Worm (Caenorhabditis elegans) whole organism, young adult: ENCODE measurements around the gene ptr-8.

Source experiments
- B0019.2 ChIP-seq: fragments of 200-800 bp; sonication (Bioruptor generic); conservative IDR thresholded peaks from 2 replicates; pipeline ENCODE4 v1.3.6; 2022; ENCODE audit warnings: missing genetic modification reagents, missing genetic modification characterization, missing compliant biosample characterization
- B0261.1 ChIP-seq: sonication (generic microtip); optimal IDR thresholded peaks from 2 replicates; lab custom pipeline; 2016; ENCODE audit warnings: mild to moderate bottlenecking, missing genetic modification characterization, moderate library complexity, missing compliant biosample characterization
- B0336.3 ChIP-seq: fragments of 200-800 bp; sonication (Bioruptor generic); IDR thresholded peaks from 2 replicates; pipeline ENCODE4 v1.3.6; 2022; ENCODE audit warnings: missing genetic modification characterization, missing compliant biosample characterization
- D2030.7 ChIP-seq: fragments of 200-800 bp; sonication (Bioruptor generic); IDR thresholded peaks from 2 replicates; pipeline ENCODE4 v1.3.6; 2022; ENCODE audit warnings: missing genetic modification reagents, missing genetic modification characterization, missing compliant biosample characterization
- F22D6.2 ChIP-seq: sonication (generic microtip); optimal IDR thresholded peaks from 2 replicates; lab custom pipeline; 2016; ENCODE audit warnings: mild to moderate bottlenecking, missing genetic modification characterization, missing compliant biosample characterization
- F23B12.7 ChIP-seq: sonication (generic microtip); optimal IDR thresholded peaks from 2 replicates; lab custom pipeline; 2017; ENCODE audit warnings: missing genetic modification characterization, mild to moderate bottlenecking, missing compliant biosample characterization, antibody characterized with exemption, moderate library complexity; ENCODE audit not compliant: insufficient read depth
- F52B5.7 ChIP-seq: sonication (generic microtip); optimal IDR thresholded peaks from 2 replicates; lab custom pipeline; 2016; ENCODE audit warnings: mild to moderate bottlenecking, missing genetic modification characterization, missing compliant biosample characterization
- F55B11.4 ChIP-seq: sonication (generic microtip); optimal IDR thresholded peaks from 2 replicates; lab custom pipeline; 2016; ENCODE audit warnings: missing compliant biosample characterization, missing genetic modification characterization, borderline replicate concordance; ENCODE audit not compliant: insufficient read depth
- F57A8.1 ChIP-seq: fragments of 200-800 bp; sonication (Bioruptor generic); optimal IDR thresholded peaks from 2 replicates; lab custom pipeline; 2018; ENCODE audit warnings: mild to moderate bottlenecking, missing genetic modification characterization, moderate library complexity, missing compliant biosample characterization
- T26A5.8 ChIP-seq: sonication (generic microtip); optimal IDR thresholded peaks from 2 replicates; lab custom pipeline; 2016; ENCODE audit warnings: missing genetic modification characterization, missing compliant biosample characterization
- Y53G8AR.9 ChIP-seq: fragments of 200-800 bp; sonication (Bioruptor generic); conservative IDR thresholded peaks from 2 replicates; pipeline ENCODE4 v1.3.6; 2022; ENCODE audit warnings: missing genetic modification reagents, missing genetic modification characterization, missing compliant biosample characterization
- Y67H2A.10 ChIP-seq: fragments of 200-800 bp; sonication (Bioruptor generic); conservative IDR thresholded peaks from 2 replicates; pipeline ENCODE4 v1.3.6; 2022; ENCODE audit warnings: missing genetic modification reagents, missing genetic modification characterization, missing compliant biosample characterization
- Y79H2A.3 ChIP-seq: fragments of 200-800 bp; sonication (Bioruptor generic); conservative IDR thresholded peaks from 2 replicates; pipeline ENCODE4 v1.3.6; 2022; ENCODE audit warnings: missing genetic modification reagents, missing genetic modification characterization, missing compliant biosample characterization
- ZK185.1 ChIP-seq: sonication (generic microtip); optimal IDR thresholded peaks from 2 replicates; lab custom pipeline; 2016; ENCODE audit warnings: mild to moderate bottlenecking, missing genetic modification characterization, missing compliant biosample characterization; ENCODE audit not compliant: poor library complexity, severe bottlenecking
- atf-7 ChIP-seq: sonication (generic microtip); optimal IDR thresholded peaks from 2 replicates; lab custom pipeline; 2017; ENCODE audit warnings: mild to moderate bottlenecking, missing genetic modification characterization, missing compliant biosample characterization
- bed-1 ChIP-seq: fragments of 200-800 bp; sonication (Bioruptor generic); IDR thresholded peaks from 2 replicates; pipeline ENCODE4 v1.3.6; 2022; ENCODE audit warnings: missing genetic modification reagents, missing genetic modification characterization, missing compliant biosample characterization
- bed-2 ChIP-seq: fragments of 200-800 bp; sonication (Bioruptor generic); IDR thresholded peaks from 2 replicates; pipeline ENCODE4 v1.3.6; 2022; ENCODE audit warnings: missing genetic modification reagents, missing genetic modification characterization, missing compliant biosample characterization
- ccch-3 ChIP-seq: fragments of 200-800 bp; sonication (Bioruptor generic); optimal IDR thresholded peaks from 2 replicates; lab custom pipeline; 2018; ENCODE audit warnings: mild to moderate bottlenecking, missing genetic modification characterization, missing compliant biosample characterization
- cebp-2 ChIP-seq: fragments of 200-800 bp; sonication (Bioruptor generic); IDR thresholded peaks from 2 replicates; pipeline ENCODE4 v1.3.6; 2022; ENCODE audit warnings: missing genetic modification characterization, missing compliant biosample characterization
- die-1 ChIP-seq: sonication (generic microtip); optimal IDR thresholded peaks from 2 replicates; lab custom pipeline; 2016; ENCODE audit warnings: missing genotype, mild to moderate bottlenecking, missing genetic modification characterization, missing compliant biosample characterization
- dpl-1 ChIP-seq: fragments of 150-350 bp; optimal IDR thresholded peaks from 2 replicates; lab custom pipeline; 2014; ENCODE audit warnings: missing biosample characterization, missing genetic modification reagents, missing genetic modification characterization
- efl-1 ChIP-seq: fragments of 150-350 bp; optimal IDR thresholded peaks from 2 replicates; lab custom pipeline; 2014; ENCODE audit warnings: missing biosample characterization, missing genetic modification reagents, missing genetic modification characterization
- egl-18 ChIP-seq: fragments of 200-800 bp; sonication (Bioruptor generic); IDR thresholded peaks from 2 replicates; pipeline ENCODE4 v1.3.6; 2022; ENCODE audit warnings: missing genetic modification reagents, missing genetic modification characterization, missing compliant biosample characterization
- egl-44 ChIP-seq: fragments of 200-800 bp; sonication (Bioruptor generic); IDR thresholded peaks from 2 replicates; pipeline ENCODE4 v1.3.6; 2022; ENCODE audit warnings: missing genetic modification reagents, missing genetic modification characterization, missing compliant biosample characterization
- egrh-3 ChIP-seq: fragments of 200-800 bp; sonication (Bioruptor generic); IDR thresholded peaks from 2 replicates; pipeline ENCODE4 v1.3.6; 2022; ENCODE audit warnings: missing genetic modification reagents, missing genetic modification characterization, missing compliant biosample characterization
- ets-4 ChIP-seq: fragments of 200-800 bp; sonication (Bioruptor generic); optimal IDR thresholded peaks from 2 replicates; lab custom pipeline; 2018; ENCODE audit warnings: mild to moderate bottlenecking, missing genetic modification characterization, missing compliant biosample characterization
- him-1 ChIP-seq: sonication (generic microtip); optimal IDR thresholded peaks from 2 replicates; lab custom pipeline; 2016; ENCODE audit warnings: missing genotype, missing genetic modification reagents, missing genetic modification characterization, missing compliant biosample characterization
- hmg-20 ChIP-seq: fragments of 200-800 bp; sonication (Bioruptor generic); IDR thresholded peaks from 2 replicates; pipeline ENCODE4 v1.3.6; 2022; ENCODE audit warnings: missing genetic modification reagents, missing genetic modification characterization, missing compliant biosample characterization
- lin-26 ChIP-seq: fragments of 200-800 bp; sonication (Bioruptor generic); IDR thresholded peaks from 2 replicates; pipeline ENCODE4 v1.3.6; 2022; ENCODE audit warnings: missing genetic modification reagents, missing genetic modification characterization, missing compliant biosample characterization
- lin-35 ChIP-seq, 3 experiments: fragments of 150-350 bp in 2 of 3; sonication (generic microtip) in 1 of 3; optimal IDR thresholded peaks; 2 replicates each; lab custom pipeline; 2014 to 2018; ENCODE audit warnings: missing biosample characterization in 3 of 3, missing genetic modification characterization in 3 of 3, missing genetic modification reagents in 3 of 3
- lin-40 ChIP-seq: sonication (generic microtip); optimal IDR thresholded peaks from 2 replicates; lab custom pipeline; 2016; ENCODE audit warnings: missing genetic modification characterization, mild to moderate bottlenecking, missing compliant biosample characterization, missing genotype, missing genetic modification reagents
- lir-1 ChIP-seq: fragments of 200-800 bp; sonication (Bioruptor generic); conservative IDR thresholded peaks from 2 replicates; pipeline ENCODE4 v1.3.6; 2022; ENCODE audit warnings: missing genetic modification reagents, missing genetic modification characterization, missing compliant biosample characterization
- madf-3 ChIP-seq: fragments of 200-800 bp; sonication (Bioruptor generic); IDR thresholded peaks from 2 replicates; pipeline ENCODE4 v1.3.6; 2022; ENCODE audit warnings: missing genetic modification reagents, missing genetic modification characterization, missing compliant biosample characterization
- madf-6 ChIP-seq: fragments of 200-800 bp; sonication (Bioruptor generic); IDR thresholded peaks from 2 replicates; pipeline ENCODE4 v1.3.6; 2022; ENCODE audit warnings: missing genetic modification reagents, missing genetic modification characterization, missing compliant biosample characterization
- mel-28 ChIP-seq: sonication (generic microtip); optimal IDR thresholded peaks from 2 replicates; lab custom pipeline; 2016; ENCODE audit warnings: borderline replicate concordance, mild to moderate bottlenecking, missing genetic modification characterization, missing compliant biosample characterization
- nfyb-1 ChIP-seq: fragments of 200-800 bp; sonication (Bioruptor generic); IDR thresholded peaks from 2 replicates; pipeline ENCODE4 v1.3.6; 2022; ENCODE audit warnings: missing genetic modification reagents, missing genetic modification characterization, missing compliant biosample characterization
- nhr-120 ChIP-seq: fragments of 200-800 bp; sonication (Bioruptor generic); IDR thresholded peaks from 2 replicates; pipeline ENCODE4 v1.3.6; 2022; ENCODE audit warnings: missing genetic modification characterization, missing compliant biosample characterization
- pha-4 ChIP-seq: fragments of 150-350 bp; sonication (generic microtip); optimal IDR thresholded peaks from 2 replicates; lab custom pipeline; 2014; ENCODE audit warnings: missing biosample characterization, missing genetic modification reagents, missing genetic modification characterization
- snpc-1.1 ChIP-seq: sonication (generic microtip); optimal IDR thresholded peaks from 2 replicates; lab custom pipeline; 2017; ENCODE audit warnings: missing genetic modification characterization, mild to moderate bottlenecking, missing compliant biosample characterization, antibody characterized with exemption, moderate library complexity, missing genotype, missing genetic modification reagents; ENCODE audit not compliant: insufficient read depth
- snpc-4 ChIP-seq, 5 experiments: fragments of 150-350 bp in 1 of 5; sonication (generic microtip) in 4 of 5; optimal IDR thresholded peaks; 2 replicates each; lab custom pipeline; 2014 to 2018; ENCODE audit warnings: missing genetic modification characterization in 5 of 5, missing biosample characterization in 3 of 5, antibody characterized with exemption in 2 of 5, mild to moderate bottlenecking in 2 of 5, missing compliant biosample characterization in 2 of 5, missing genotype in 2 of 5, moderate library complexity in 2 of 5, missing genetic modification reagents in 1 of 5
- tbx-9 ChIP-seq: sonication (generic microtip); optimal IDR thresholded peaks from 2 replicates; lab custom pipeline; 2016; ENCODE audit warnings: borderline replicate concordance, missing genetic modification characterization, inconsistent platforms, missing compliant biosample characterization
- tlf-1 ChIP-seq: fragments of 200-800 bp; sonication (Bioruptor generic); optimal IDR thresholded peaks from 2 replicates; lab custom pipeline; 2018; ENCODE audit warnings: mild to moderate bottlenecking, missing genetic modification characterization, missing compliant biosample characterization
- unc-62 ChIP-seq: fragments of 150-350 bp; optimal IDR thresholded peaks from 2 replicates; lab custom pipeline; 2014; ENCODE audit warnings: missing biosample characterization, missing genetic modification reagents, missing genetic modification characterization
- xnd-1 ChIP-seq: sonication (generic microtip); optimal IDR thresholded peaks from 2 replicates; lab custom pipeline; 2016; ENCODE audit warnings: missing genotype, missing genetic modification reagents, missing genetic modification characterization, missing compliant biosample characterization
- ztf-22 ChIP-seq: fragments of 200-800 bp; sonication (Bioruptor generic); optimal IDR thresholded peaks from 2 replicates; lab custom pipeline; 2018; ENCODE audit warnings: mild to moderate bottlenecking, missing genetic modification characterization, moderate library complexity, missing compliant biosample characterization
- ztf-25 ChIP-seq: fragments of 200-800 bp; sonication (Bioruptor generic); IDR thresholded peaks from 2 replicates; pipeline ENCODE4 v1.3.6; 2022; ENCODE audit warnings: missing genetic modification reagents, missing genetic modification characterization, missing compliant biosample characterization

Gene ptr-8

DNA sequence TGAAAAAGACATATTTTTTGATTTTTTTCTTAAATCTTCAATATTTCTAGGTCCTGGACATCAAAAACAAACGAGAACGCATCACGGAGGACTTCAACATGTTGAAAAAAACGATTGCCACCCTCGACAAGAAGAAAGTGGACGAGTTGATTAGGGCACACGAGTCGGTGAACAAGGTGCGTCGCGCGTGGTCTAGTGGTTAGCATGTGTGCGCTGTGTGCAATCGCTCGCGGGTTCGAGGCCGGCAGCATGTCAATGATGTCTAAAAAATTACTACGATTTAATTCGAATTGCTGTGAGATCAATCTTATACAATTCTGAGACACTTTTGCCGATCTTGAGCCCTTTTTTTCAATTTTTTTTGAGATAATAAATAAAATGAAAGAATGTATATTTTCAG, 49.0 kb upstream of the ptr-8 start (continued):
- TF ChIP-seq Y67H2A.10 (GFP tag; lab: Robert Waterston, UW): 0 out of 2 replicates have a peak, but pooled peaks have one; percentile 18
- TF ChIP-seq hmg-20 (GFP tag; lab: Robert Waterston, UW): peak; percentile 70; the same call in 1 of the 2 replicates
- no peak for TF ChIP-seq dpl-1 (GFP tag; lab: Kevin White, UChicago)
- TF ChIP-seq ets-4 (GFP tag; lab: Kevin White, UChicago): peak; percentile 44
- TF ChIP-seq F57A8.1 (GFP tag; lab: Kevin White, UChicago): peak; percentile 69
- TF ChIP-seq nfyb-1: peak; percentile 91
- peak; percentile 80 for TF ChIP-seq F52B5.7 (tag; lab: Kevin White, UChicago)
- TF ChIP-seq Y53G8AR.9 (GFP tag; lab: Robert Waterston, UW): peak; percentile 88
- peak; percentile 91 for TF ChIP-seq ZK185.1 (tag; lab: Kevin White, UChicago)
- no peak for TF ChIP-seq F55B11.4 (tag; lab: Kevin White, UChicago)
- peak; percentile 30 for TF ChIP-seq efl-1 (GFP tag; lab: Kevin White, UChicago)
- 0 out of 2 replicates have a peak, but pooled peaks have one; percentile 36 for TF ChIP-seq bed-2 (GFP tag; lab: Robert Waterston, UW)
- peak; percentile 80; the same call in 1 of the 2 replicates for TF ChIP-seq ztf-25
- peak; percentile 60 for TF ChIP-seq F22D6.2 (tag; lab: Kevin White, UChicago)
- TF ChIP-seq lin-35 (GFP tag; optimal IDR thresholded peaks at IDR 0.05; lab: Kevin White, UChicago): peak in 1 of 3 experiments; percentile 74
- no peak for TF ChIP-seq xnd-1 (tag; lab: Kevin White, UChicago)
- peak; percentile 71; the same call in 1 of the 2 replicates for TF ChIP-seq nhr-120 (GFP tag; lab: Robert Waterston, UW)
- TF ChIP-seq snpc-1.1 (tag; lab: Kevin White, UChicago): peak; percentile 52
- peak; percentile 63; the same call in 1 of the 2 replicates for TF ChIP-seq egl-44 (GFP tag; lab: Robert Waterston, UW)
- TF ChIP-seq B0019.2 (GFP tag; lab: Robert Waterston, UW): 0 out of 2 replicates have a peak, but pooled peaks have one; percentile 19
- TF ChIP-seq cebp-2 (GFP tag; lab: Robert Waterston, UW): peak; percentile 74; the same call in 1 of the 2 replicates
- 0 out of 2 replicates have a peak, but pooled peaks have one; percentile 66 for TF ChIP-seq egl-18 (GFP tag; lab: Robert Waterston, UW)
- TF ChIP-seq B0336.3: peak; percentile 81
- TF ChIP-seq pha-4 (tag; lab: Kevin White, UChicago): no peak
- no peak for TF ChIP-seq bed-1
- TF ChIP-seq lin-40: peak; percentile 78
- peak; percentile 60; the same call in 1 of the 2 replicates for TF ChIP-seq madf-3 (GFP tag; lab: Robert Waterston, UW)
- peak; percentile 43 for TF ChIP-seq D2030.7 (GFP tag; lab: Robert Waterston, UW)
- TF ChIP-seq him-1 (tag; lab: Kevin White, UChicago): peak; percentile 91
- TF ChIP-seq egrh-3 (GFP tag; lab: Robert Waterston, UW): no peak
- TF ChIP-seq madf-6: peak; percentile 64
- peak; percentile 82 for TF ChIP-seq atf-7
- 0 out of 2 replicates have a peak, but pooled peaks have one; percentile 29 for TF ChIP-seq Y79H2A.3 (GFP tag; lab: Robert Waterston, UW)
- peak; percentile 92 for TF ChIP-seq lin-26 (GFP tag; lab: Robert Waterston, UW)
- peak; percentile 61 for TF ChIP-seq mel-28 (tag; lab: Kevin White, UChicago)
- TF ChIP-seq ccch-3: no peak
- TF ChIP-seq snpc-4 (GFP tag; optimal IDR thresholded peaks at IDR 0.05; lab: Kevin White, UChicago): peak; percentile 75
- peak; percentile 24 to 78 (median 72) for TF ChIP-seq snpc-4 (tag; optimal IDR thresholded peaks at IDR 0.05; lab: Kevin White, UChicago)
- TF ChIP-seq lir-1 (GFP tag; lab: Robert Waterston, UW): peak; percentile 58; the same call in 1 of the 2 replicates
- peak; percentile 57 for TF ChIP-seq T26A5.8 (tag; lab: Kevin White, UChicago)
- TF ChIP-seq ztf-22: no peak
- peak; percentile 59 for TF ChIP-seq tlf-1
- TF ChIP-seq unc-62 (GFP tag; lab: Kevin White, UChicago): no peak
- peak; percentile 94 for TF ChIP-seq die-1
- peak; percentile 94 for TF ChIP-seq B0261.1
- peak; percentile 82 for TF ChIP-seq F23B12.7 (tag; lab: Kevin White, UChicago)
- peak; percentile 38 for TF ChIP-seq tbx-9 (tag; lab: Kevin White, UChicago)
